Fruit fly (Drosophila melanogaster): ENCODE results near the gene Polr2C.

Polr2C gene

DNA sequence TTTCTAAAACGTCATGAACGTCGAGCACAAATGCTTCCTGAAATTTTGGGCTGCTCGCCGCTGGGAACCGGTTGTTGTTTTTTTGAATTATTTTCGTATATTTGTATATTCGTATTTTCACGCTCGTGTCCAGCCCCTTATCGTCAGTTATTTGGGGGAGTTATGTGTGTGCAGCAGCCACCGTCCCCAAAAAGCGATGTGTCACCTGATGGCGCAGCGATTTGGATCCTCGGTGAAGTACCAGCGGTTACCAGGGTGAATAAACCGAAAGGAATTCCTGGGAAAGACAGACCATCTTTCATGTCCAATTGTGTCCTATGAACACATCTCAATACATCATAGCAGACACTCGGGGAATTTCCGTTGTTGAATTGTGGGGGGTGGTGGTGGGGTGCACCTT lies 13.0 kb upstream of the Polr2C start:
- TF ChIP-seq CG14711 (tag; optimal IDR thresholded peaks at IDR 0.05) = no peak
- TF ChIP-seq bab1 (GFP tag; optimal IDR thresholded peaks at IDR 0.05) = no peak
- no peak for TF ChIP-seq Crg-1 (GFP tag; optimal IDR thresholded peaks at IDR 0.05)

- TF ChIP-seq Hr96 (GFP tag; optimal IDR thresholded peaks at IDR 0.05) = peak; percentile 29
- TF ChIP-seq toe (GFP tag; optimal IDR thresholded peaks at IDR 0.05) = no peak
Measured at dm6 chr2L:13820948-13821347, 12.2 kb upstream of the Polr2C start, which contains the start of gene b. Gene b (plus strand): TSS chr2L:13821248.

DNA sequence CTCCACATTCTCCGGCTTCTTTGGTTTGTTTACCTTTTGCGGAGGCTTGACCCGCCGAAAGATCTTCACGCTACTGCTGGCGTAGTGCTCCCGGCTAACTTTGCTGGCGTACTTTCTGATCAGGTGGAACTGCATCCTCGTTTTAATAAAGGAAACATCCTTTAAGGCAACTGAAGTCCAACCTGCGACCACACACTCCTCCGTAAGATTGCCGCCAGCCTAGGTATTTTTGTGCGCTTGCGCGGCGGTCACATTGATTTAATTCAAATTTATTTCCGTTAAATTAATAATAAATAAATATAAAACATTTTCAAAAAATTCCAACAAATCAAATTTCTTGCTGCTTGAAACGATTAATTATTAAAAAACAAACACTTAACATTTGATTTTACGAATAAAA lies 5.6 kb upstream of the Polr2C start, which contains the start of gene PolG1:
PolG1 (minus strand) TSS at position 216 of the 400 bp plus-strand sequence.
- TF ChIP-seq cnc (optimal IDR thresholded peaks at IDR 0.05) (no peak), CG12768 (GFP tag; optimal IDR thresholded peaks at IDR 0.05) (no peak), pad (GFP tag; optimal IDR thresholded peaks at IDR 0.05) (no peak), CG33017 (tag; optimal IDR thresholded peaks at IDR 0.05) (no peak), CG11617 (GFP tag; optimal IDR thresholded peaks at IDR 0.05) (no peak), toe (GFP tag; optimal IDR thresholded peaks at IDR 0.05) (no peak), Hr96 (GFP tag; optimal IDR thresholded peaks at IDR 0.05) (no peak), bab1 (GFP tag; optimal IDR thresholded peaks at IDR 0.05) (no peak), CG7045 (GFP tag; optimal IDR thresholded peaks at IDR 0.05) (no peak), Crg-1 (GFP tag; optimal IDR thresholded peaks at IDR 0.05) (no peak), Mnt (GFP tag; optimal IDR thresholded peaks at IDR 0.05) (no peak), CG5204 (GFP tag; optimal IDR thresholded peaks at IDR 0.05) (no peak), CG1620 (GFP tag; optimal IDR thresholded peaks at IDR 0.05) (no peak), kay (GFP tag; ENCODE audit: borderline replicate concordance) (no peak)

DNA sequence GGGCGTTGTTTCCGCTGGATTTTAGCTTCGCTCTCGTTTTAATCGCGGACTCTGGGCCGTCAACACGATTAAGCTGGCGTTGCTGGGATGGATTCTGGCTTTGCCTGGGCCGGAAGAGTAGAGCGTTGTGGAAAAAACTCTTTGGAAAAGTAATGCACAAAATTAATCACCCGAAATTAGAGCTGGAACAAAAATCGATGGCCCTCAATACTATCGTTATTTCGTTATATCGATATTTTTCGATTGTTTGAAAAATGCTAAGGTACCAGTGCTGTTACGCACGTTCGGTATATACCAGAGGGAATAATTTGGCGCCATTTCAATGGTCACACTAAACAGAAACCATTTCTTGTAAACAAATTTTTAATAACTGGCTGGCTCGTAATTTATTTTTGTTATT lies 3.6 kb upstream of the Polr2C start, which contains the start of the genes Arpc1 and Orc5:
Arpc1 (minus strand) TSS at position 202 of the 400 bp plus-strand sequence.
Orc5 (plus strand) TSS at position 298 of the 400 bp plus-strand sequence.
- TF ChIP-seq CG1620 (GFP tag; optimal IDR thresholded peaks at IDR 0.05) (peak; percentile 30), CG7045 (GFP tag; optimal IDR thresholded peaks at IDR 0.05) (no peak), CG14711 (tag; optimal IDR thresholded peaks at IDR 0.05) (peak; percentile 14), cnc (optimal IDR thresholded peaks at IDR 0.05) (no peak), CG12768 (GFP tag; optimal IDR thresholded peaks at IDR 0.05) (no peak), tj (GFP tag; optimal IDR thresholded peaks at IDR 0.05) (no peak), cic (GFP tag; optimal IDR thresholded peaks at IDR 0.05) (no peak), Clk (GFP tag; optimal IDR thresholded peaks at IDR 0.05) (no peak), pad (GFP tag; optimal IDR thresholded peaks at IDR 0.05) (no peak), CG7101 (tag; optimal IDR thresholded peaks at IDR 0.05) (peak; percentile 6), Crg-1 (GFP tag; optimal IDR thresholded peaks at IDR 0.05) (peak; percentile 6), toe (GFP tag; optimal IDR thresholded peaks at IDR 0.05) (no peak), ovo (GFP tag; optimal IDR thresholded peaks at IDR 0.05) (no peak), Mnt (GFP tag; optimal IDR thresholded peaks at IDR 0.05) (no peak), CG5204 (GFP tag; optimal IDR thresholded peaks at IDR 0.05) (no peak), Hr96 (GFP tag; optimal IDR thresholded peaks at IDR 0.05) (no peak), kay (GFP tag; ENCODE audit: borderline replicate concordance) (no peak), CG11617 (GFP tag; optimal IDR thresholded peaks at IDR 0.05) (no peak), CG33017 (tag; optimal IDR thresholded peaks at IDR 0.05) (no peak), bab1 (GFP tag; optimal IDR thresholded peaks at IDR 0.05) (peak; percentile 72)

DNA sequence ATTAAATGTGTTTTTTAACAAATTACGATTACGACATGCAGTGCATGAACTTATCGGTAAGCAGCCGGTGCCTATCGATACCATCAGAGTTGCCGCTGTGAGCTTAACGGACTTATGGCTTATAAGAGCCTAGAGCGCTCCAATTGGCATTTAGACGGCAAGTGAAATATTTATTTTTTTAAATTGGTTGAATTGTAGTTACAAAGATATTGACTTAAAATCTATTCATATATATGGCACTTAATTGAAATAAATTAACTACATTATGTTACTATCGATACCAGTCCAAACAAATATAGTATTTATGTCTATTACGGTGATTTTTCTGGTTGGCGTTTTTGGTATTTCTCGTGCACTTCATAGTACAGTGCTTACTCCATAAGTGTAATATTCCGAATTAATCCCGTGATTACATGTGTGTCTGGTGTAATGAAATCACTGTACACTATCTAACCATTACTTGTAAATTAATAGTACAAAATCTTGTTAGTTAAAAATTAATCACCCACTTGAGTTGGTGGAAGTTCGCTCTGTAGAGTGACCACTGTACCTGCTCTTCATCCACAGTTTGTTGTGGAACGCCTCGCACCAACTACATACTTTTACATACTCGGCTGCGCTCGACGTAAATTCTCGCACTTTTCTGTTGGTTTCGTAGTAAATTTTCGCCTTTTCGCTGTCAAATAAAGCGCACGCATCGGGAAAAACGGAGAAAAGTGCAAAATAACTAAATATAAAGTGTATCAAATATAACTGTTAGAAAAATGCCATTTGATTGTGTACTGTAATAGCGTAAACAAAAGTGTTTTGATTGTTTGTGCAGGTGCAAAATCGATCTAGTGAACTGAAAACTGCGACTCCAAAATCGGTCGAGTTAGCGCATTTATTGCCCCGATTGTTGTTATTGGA lies 2.1 kb downstream of the Polr2C start, which contains the start of the genes mRpS23 and CenG1A:
mRpS23 (minus strand) TSS at position 71 of the 909 bp plus-strand sequence.
CenG1A (plus strand) TSS at position 563 of the 909 bp plus-strand sequence.
- TF ChIP-seq cnc (optimal IDR thresholded peaks at IDR 0.05) (no peak), Clk (GFP tag; optimal IDR thresholded peaks at IDR 0.05) (peak; percentile 99), kay (GFP tag; ENCODE audit: borderline replicate concordance) (no peak), CG11617 (GFP tag; optimal IDR thresholded peaks at IDR 0.05) (peak; percentile 98), CG1620 (GFP tag; optimal IDR thresholded peaks at IDR 0.05) (peak; percentile 99), CG33017 (tag; optimal IDR thresholded peaks at IDR 0.05) (peak; percentile 100), pad (GFP tag; optimal IDR thresholded peaks at IDR 0.05) (peak; percentile 93), ovo (GFP tag; optimal IDR thresholded peaks at IDR 0.05) (peak; percentile 98), cic (GFP tag; optimal IDR thresholded peaks at IDR 0.05) (peak; percentile 91), CG12768 (GFP tag; optimal IDR thresholded peaks at IDR 0.05) (peak; percentile 99), tj (GFP tag; optimal IDR thresholded peaks at IDR 0.05) (peak; percentile 91), bab1 (GFP tag; optimal IDR thresholded peaks at IDR 0.05) (peak; percentile 100), CG5204 (GFP tag; optimal IDR thresholded peaks at IDR 0.05) (peak; percentile 100), CG14711 (tag; optimal IDR thresholded peaks at IDR 0.05) (peak; percentile 98), Mnt (GFP tag; optimal IDR thresholded peaks at IDR 0.05) (peak; percentile 98), Hr96 (GFP tag; optimal IDR thresholded peaks at IDR 0.05) (peak; percentile 99), CG7045 (GFP tag; optimal IDR thresholded peaks at IDR 0.05) (peak; percentile 99), Crg-1 (GFP tag; optimal IDR thresholded peaks at IDR 0.05) (peak; percentile 99), toe (GFP tag; optimal IDR thresholded peaks at IDR 0.05) (peak; percentile 99), CG7101 (tag; optimal IDR thresholded peaks at IDR 0.05) (peak; percentile 100)

DNA sequence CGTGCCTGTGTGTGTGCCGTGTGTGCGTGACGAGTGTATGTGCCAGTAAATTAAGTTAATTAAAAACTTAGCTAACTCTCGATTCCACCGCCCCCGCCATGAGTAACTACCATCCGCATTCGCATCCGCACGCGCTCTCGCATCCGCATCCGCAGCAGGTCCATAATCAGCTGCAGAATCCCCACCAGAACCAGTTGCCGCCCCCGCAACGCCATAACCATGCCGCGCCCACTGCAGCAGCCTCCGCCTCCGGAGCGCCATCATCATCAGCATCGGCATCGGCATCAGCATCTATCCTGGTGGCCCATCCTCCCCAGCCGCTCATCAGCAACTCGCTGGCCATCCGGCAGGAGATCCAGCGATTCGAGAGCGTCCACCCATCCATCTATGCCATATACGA lies 2.8 kb downstream of the Polr2C start:
- no peak for TF ChIP-seq bab1 (GFP tag; optimal IDR thresholded peaks at IDR 0.05)
- TF ChIP-seq tj (GFP tag; optimal IDR thresholded peaks at IDR 0.05) = no peak
- TF ChIP-seq Clk (GFP tag; optimal IDR thresholded peaks at IDR 0.05) = no peak
- TF ChIP-seq cnc (optimal IDR thresholded peaks at IDR 0.05) = no peak
- no peak for TF ChIP-seq CG14711 (tag; optimal IDR thresholded peaks at IDR 0.05)
- TF ChIP-seq pad (GFP tag; optimal IDR thresholded peaks at IDR 0.05) = no peak
- no peak for TF ChIP-seq cic (GFP tag; optimal IDR thresholded peaks at IDR 0.05)
- no peak for TF ChIP-seq CG7101 (tag; optimal IDR thresholded peaks at IDR 0.05)
- TF ChIP-seq Hr96 (GFP tag; optimal IDR thresholded peaks at IDR 0.05) = no peak
- TF ChIP-seq CG11617 (GFP tag; optimal IDR thresholded peaks at IDR 0.05) = no peak
- TF ChIP-seq CG7045 (GFP tag; optimal IDR thresholded peaks at IDR 0.05) = no peak

Measured in whole organism, adult.